Worm (Caenorhabditis elegans): ENCODE measurements around the gene Y57A10A.14.

- TF ChIP-seq aly-2 (tag; optimal IDR thresholded peaks at IDR 0.05) (no peak), unc-62 (GFP tag; optimal IDR thresholded peaks at IDR 0.05) (no peak), fos-1 (tag; optimal IDR thresholded peaks at IDR 0.05) (peak; percentile 91), zag-1 (tag; optimal IDR thresholded peaks at IDR 0.05) (no peak)
Observed at ce11 chrII:12185710-12186109, at the start of gene Y57A10A.14.
